Fruit fly (Drosophila melanogaster) whole organism, embryonic: ENCODE measurements around the gene CG46310.

ENCODE experiments used
- ATbp ChIP-seq: fragments of 200-800 bp; sonication (Bioruptor generic); optimal IDR thresholded peaks from 2 replicates; lab custom pipeline; 2017; ENCODE audit warnings: missing biosample characterization, mild to moderate bottlenecking, missing genetic modification characterization, missing genetic modification reagents
- Atf-2 ChIP-seq: fragments of 200-800 bp; sonication (Bioruptor generic); optimal IDR thresholded peaks from 2 replicates; lab custom pipeline; 2016; ENCODE audit warnings: missing biosample characterization, missing genetic modification characterization
- Awh ChIP-seq: fragments of 200-800 bp; sonication (Bioruptor generic); IDR thresholded peaks from 2 replicates; pipeline ENCODE4, ENCODE4 v1.3.6; 2022; ENCODE audit warnings: missing biosample characterization, missing genetic modification characterization
- BEAF-32 ChIP-seq: fragments of 200-800 bp; sonication (Bioruptor generic); optimal IDR thresholded peaks from 3 replicates; lab custom pipeline; 2017; ENCODE audit warnings: missing biosample characterization, missing genetic modification characterization, mild to moderate bottlenecking, moderate library complexity, missing genetic modification reagents
- Bdp1 ChIP-seq: fragments of 200-800 bp; sonication (Bioruptor generic); optimal IDR thresholded peaks from 3 replicates; lab custom pipeline; 2016; ENCODE audit warnings: missing biosample characterization, missing genetic modification characterization
- C15 ChIP-seq: fragments of 200-800 bp; sonication (Bioruptor generic); IDR thresholded peaks from 3 replicates; pipeline ENCODE4 v1.3.6; 2022; ENCODE audit warnings: missing biosample characterization, missing genetic modification characterization
- CG11085 ChIP-seq: fragments of 200-800 bp; sonication (Bioruptor generic); IDR thresholded peaks from 2 replicates; pipeline ENCODE4 v1.3.6; 2022; ENCODE audit warnings: missing biosample characterization, missing genetic modification characterization
- CG12769 ChIP-seq: fragments of 200-800 bp; sonication (Bioruptor generic); optimal IDR thresholded peaks from 2 replicates; lab custom pipeline; 2019; ENCODE audit warnings: missing biosample characterization, mild to moderate bottlenecking, missing genetic modification characterization, moderate library complexity
- CG15514 ChIP-seq: fragments of 200-800 bp; sonication (Bioruptor generic); optimal IDR thresholded peaks from 3 replicates; lab custom pipeline; 2017; ENCODE audit warnings: missing biosample characterization, missing genetic modification characterization, mild to moderate bottlenecking, moderate library complexity, missing genetic modification reagents
- CG16863 ChIP-seq: fragments of 200-800 bp; sonication (Bioruptor generic); optimal IDR thresholded peaks from 3 replicates; lab custom pipeline; 2016; ENCODE audit warnings: missing biosample characterization, missing genetic modification characterization
- CG17829 ChIP-seq: fragments of 200-800 bp; optimal IDR thresholded peaks from 2 replicates; lab custom pipeline; 2019; ENCODE audit warnings: missing biosample characterization, mild to moderate bottlenecking, missing genetic modification characterization, moderate library complexity
- CG18619 ChIP-seq: fragments of 200-800 bp; sonication (Bioruptor generic); optimal IDR thresholded peaks from 3 replicates; lab custom pipeline; 2017; ENCODE audit warnings: missing biosample characterization, mild to moderate bottlenecking, missing genetic modification characterization
- CG32772 ChIP-seq: fragments of 200-800 bp; sonication (Bioruptor generic); IDR thresholded peaks from 2 replicates; pipeline ENCODE4 v1.3.6; 2022; ENCODE audit warnings: missing biosample characterization, missing genetic modification characterization
- CG42726 ChIP-seq: fragments of 200-800 bp; sonication (Bioruptor generic); IDR thresholded peaks from 2 replicates; pipeline ENCODE4 v1.3.6; 2022; ENCODE audit warnings: missing biosample characterization, missing genetic modification characterization; ENCODE audit not compliant: partially characterized antibody
- CG43689 ChIP-seq: fragments of 200-800 bp; sonication (Bioruptor generic); IDR thresholded peaks from 2 replicates; pipeline ENCODE4 v1.3.6; 2022; ENCODE audit warnings: missing biosample characterization, missing genetic modification characterization
- CG8359 ChIP-seq: fragments of 200-800 bp; sonication (Bioruptor generic); optimal IDR thresholded peaks from 2 replicates; lab custom pipeline; 2017; ENCODE audit warnings: missing biosample characterization, mild to moderate bottlenecking, missing genetic modification characterization, borderline replicate concordance
- CG9215 ChIP-seq: fragments of 200-800 bp; sonication (Bioruptor generic); IDR thresholded peaks from 2 replicates; pipeline ENCODE4 v1.3.6; 2022; ENCODE audit warnings: missing biosample characterization, missing genetic modification characterization
- CG9817 ChIP-seq: fragments of 200-800 bp; sonication (Bioruptor generic); optimal IDR thresholded peaks from 2 replicates; lab custom pipeline; 2018; ENCODE audit warnings: missing biosample characterization, mild to moderate bottlenecking, missing genetic modification characterization, moderate library complexity
- CTCF ChIP-seq: fragments of 200-800 bp; sonication (Bioruptor generic); optimal IDR thresholded peaks from 2 replicates; lab custom pipeline; 2017; ENCODE audit warnings: missing biosample characterization, mild to moderate bottlenecking, missing genetic modification characterization, moderate library complexity
- Hr39 ChIP-seq: fragments of >200 bp; optimal IDR thresholded peaks from 2 replicates; lab custom pipeline; 2017
- Lhr ChIP-seq: fragments of 200-800 bp; sonication (Bioruptor generic); optimal IDR thresholded peaks from 3 replicates; lab custom pipeline; 2017; ENCODE audit warnings: mild to moderate bottlenecking, missing biosample characterization, missing genetic modification reagents, missing genetic modification characterization
- NK7.1 ChIP-seq: fragments of 200-800 bp; sonication (Bioruptor generic); optimal IDR thresholded peaks from 3 replicates; lab custom pipeline; 2016; ENCODE audit warnings: missing biosample characterization, missing genetic modification characterization
- Neu2 ChIP-seq: fragments of 200-800 bp; sonication (Bioruptor generic); optimal IDR thresholded peaks from 3 replicates; lab custom pipeline; 2016; ENCODE audit warnings: missing biosample characterization, missing genetic modification characterization, borderline replicate concordance
- Ptx1 ChIP-seq: fragments of 200-800 bp; sonication (Bioruptor generic); IDR thresholded peaks from 2 replicates; pipeline ENCODE4 v1.3.6; 2022; ENCODE audit warnings: missing biosample characterization, missing genetic modification characterization
- Rfx ChIP-seq: fragments of 200-800 bp; sonication (Bioruptor generic); IDR thresholded peaks from 2 replicates; pipeline ENCODE4 v1.3.6; 2022; ENCODE audit warnings: missing biosample characterization, missing genetic modification characterization
- Stat92E ChIP-seq, 3 experiments: fragments of >200 bp in 2 of 3; fragments of 200-800 bp in 1 of 3; sonication (Bioruptor generic) in 1 of 3; optimal IDR thresholded peaks; 2 replicates each; lab custom pipeline; 2017 to 2019; ENCODE audit warnings: missing biosample characterization in 3 of 3, missing genetic modification characterization in 3 of 3, mild to moderate bottlenecking in 1 of 3, moderate library complexity in 1 of 3
- ase ChIP-seq: fragments of 200-800 bp; sonication (Bioruptor generic); IDR thresholded peaks from 3 replicates; pipeline ENCODE4 v1.3.6; 2022; ENCODE audit warnings: missing biosample characterization, missing genetic modification characterization
- bsh ChIP-seq, 2 experiments: fragments of 200-800 bp; sonication (Bioruptor generic); optimal IDR thresholded peaks; 2 replicates each; lab custom pipeline; 2017 to 2018; ENCODE audit warnings: mild to moderate bottlenecking in 2 of 2, missing biosample characterization in 2 of 2, missing genetic modification characterization in 2 of 2, moderate library complexity in 1 of 2
- caup ChIP-seq: fragments of 200-800 bp; sonication (Bioruptor generic); optimal IDR thresholded peaks from 3 replicates; lab custom pipeline; 2017; ENCODE audit warnings: missing biosample characterization, mild to moderate bottlenecking, missing genetic modification characterization, moderate library complexity; ENCODE audit not compliant: severe bottlenecking
- chn ChIP-seq: fragments of 200-800 bp; sonication (Bioruptor generic); optimal IDR thresholded peaks from 2 replicates; lab custom pipeline; 2016; ENCODE audit warnings: missing biosample characterization, missing genetic modification characterization
- dm ChIP-seq: fragments of 200-800 bp; sonication (Bioruptor generic); optimal IDR thresholded peaks from 3 replicates; lab custom pipeline; 2016; ENCODE audit warnings: missing biosample characterization, missing genetic modification characterization
- gem ChIP-seq: fragments of 200-800 bp; sonication (Bioruptor generic); optimal IDR thresholded peaks from 2 replicates; lab custom pipeline; 2019; ENCODE audit warnings: missing biosample characterization, mild to moderate bottlenecking, missing genetic modification characterization, moderate library complexity
- gro ChIP-seq: fragments of 200-800 bp; sonication (Bioruptor generic); optimal IDR thresholded peaks from 2 replicates; lab custom pipeline; 2016; ENCODE audit warnings: missing biosample characterization, missing genetic modification characterization
- hb ChIP-seq: fragments of 200-800 bp; sonication (Bioruptor generic); IDR thresholded peaks from 3 replicates; pipeline ENCODE4 v1.3.6; 2022; ENCODE audit warnings: missing biosample characterization, missing genetic modification characterization; ENCODE audit not compliant: partially characterized antibody
- kah ChIP-seq: fragments of 200-800 bp; sonication (Bioruptor generic); optimal IDR thresholded peaks from 2 replicates; lab custom pipeline; 2018; ENCODE audit warnings: missing biosample characterization, mild to moderate bottlenecking, missing genetic modification characterization
- nerfin-1 ChIP-seq: fragments of 200-800 bp; sonication (Bioruptor generic); optimal IDR thresholded peaks from 3 replicates; lab custom pipeline; 2019; ENCODE audit warnings: missing biosample characterization, mild to moderate bottlenecking, missing genetic modification characterization, moderate library complexity
- phol ChIP-seq: fragments of 200-800 bp; sonication (Bioruptor generic); optimal IDR thresholded peaks from 3 replicates; lab custom pipeline; 2018; ENCODE audit warnings: missing biosample characterization, mild to moderate bottlenecking, missing genetic modification characterization, moderate library complexity
- pnt ChIP-seq: fragments of 200-800 bp; sonication (Bioruptor generic); optimal IDR thresholded peaks from 3 replicates; lab custom pipeline; 2016; ENCODE audit warnings: missing biosample characterization, missing genetic modification characterization
- scrt ChIP-seq: fragments of 200-800 bp; sonication (Bioruptor generic); optimal IDR thresholded peaks from 2 replicates; lab custom pipeline; 2018; ENCODE audit warnings: missing biosample characterization, mild to moderate bottlenecking, missing genetic modification characterization, moderate library complexity
- so ChIP-seq: fragments of 200-800 bp; sonication (Bioruptor generic); IDR thresholded peaks from 3 replicates; pipeline ENCODE4 v1.3.6; 2022; ENCODE audit warnings: missing biosample characterization, missing genetic modification characterization
- sqz ChIP-seq: fragments of 200-800 bp; sonication (Bioruptor generic); optimal IDR thresholded peaks from 3 replicates; lab custom pipeline; 2018; ENCODE audit warnings: missing biosample characterization, mild to moderate bottlenecking, missing genetic modification characterization
- ssp ChIP-seq: fragments of 200-800 bp; sonication (Bioruptor generic); IDR thresholded peaks from 2 replicates; pipeline ENCODE4 v1.3.6; 2022; ENCODE audit warnings: missing biosample characterization, missing genetic modification characterization
- stc ChIP-seq: fragments of 200-800 bp; sonication (Bioruptor generic); IDR thresholded peaks from 2 replicates; pipeline ENCODE4 v1.3.6; 2022; ENCODE audit warnings: missing biosample characterization, missing genetic modification characterization
- tgo ChIP-seq: fragments of 200-800 bp; sonication (Bioruptor generic); IDR thresholded peaks from 3 replicates; pipeline ENCODE4 v1.3.6; 2022; ENCODE audit warnings: missing biosample characterization, missing genetic modification characterization
- trem ChIP-seq: fragments of 200-800 bp; optimal IDR thresholded peaks from 3 replicates; lab custom pipeline; 2019; ENCODE audit warnings: missing biosample characterization, mild to moderate bottlenecking, missing genetic modification characterization, moderate library complexity

CG46310 gene

DNA sequence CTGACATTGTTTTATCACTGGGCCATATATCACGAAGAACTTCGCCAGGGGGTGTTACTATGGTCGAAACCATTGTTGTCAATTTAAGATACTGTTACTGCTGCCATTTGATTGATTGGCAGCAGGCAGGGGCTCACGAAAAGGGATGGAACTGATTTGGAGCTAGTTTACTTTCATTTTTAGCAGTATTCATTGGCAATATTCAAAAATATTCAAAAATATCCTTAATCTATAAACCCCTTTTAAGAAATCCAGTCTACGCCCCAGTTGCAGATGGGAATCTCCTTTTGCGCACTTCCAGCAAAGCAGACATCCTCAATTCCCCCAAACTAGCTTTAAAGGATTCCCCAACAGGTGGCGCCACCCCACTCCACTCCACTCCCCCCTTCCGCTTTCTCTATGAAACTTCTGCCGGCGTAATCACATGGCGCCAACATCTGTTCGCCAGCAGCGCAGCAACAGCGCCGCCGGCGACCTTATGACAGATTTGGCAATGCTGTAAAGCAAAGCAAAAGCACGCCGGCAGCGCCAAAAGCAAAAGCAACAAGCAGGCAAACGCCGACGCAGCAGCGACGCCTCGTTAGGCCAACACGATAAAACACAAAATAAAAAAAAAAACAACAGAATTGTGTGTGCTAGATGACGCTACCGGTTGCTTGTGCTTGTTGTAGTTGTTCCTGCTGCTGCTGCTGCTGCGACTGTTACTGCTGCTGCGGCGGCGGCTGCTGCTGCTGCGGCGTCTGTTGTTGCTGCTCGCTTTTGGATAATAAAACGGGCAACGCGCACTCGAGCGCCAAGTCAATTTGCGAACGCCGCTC, 6.0 kb upstream of the CG46310 start, which contains the start of gene Irk1 (continued):
- TF ChIP-seq Rfx (GFP tag; lab: Robert Waterston, UW), result peak; percentile 49
- TF ChIP-seq CG16863 (GFP tag; lab: Kevin White, UChicago), result no peak
- TF ChIP-seq stc (GFP tag; lab: Robert Waterston, UW), result no peak
- no peak for TF ChIP-seq CG9817
- TF ChIP-seq dm (GFP tag; lab: Kevin White, UChicago), result no peak
- TF ChIP-seq Bdp1 (GFP tag; lab: Kevin White, UChicago), result no peak
- TF ChIP-seq CG17829 (tag; lab: Kevin White, UChicago), result no peak
- TF ChIP-seq phol, result no peak
- TF ChIP-seq bsh (GFP tag; optimal IDR thresholded peaks at IDR 0.05; lab: Kevin White, UChicago), result no peak
- peak; percentile 9 for TF ChIP-seq CG12769 (tag; lab: Kevin White, UChicago)
- TF ChIP-seq CG8359 (GFP tag; lab: Kevin White, UChicago), result no peak
- no peak for TF ChIP-seq so (GFP tag; lab: Robert Waterston, UW)
- TF ChIP-seq C15 (GFP tag; lab: Robert Waterston, UW), result no peak
- no peak for TF ChIP-seq hb
- no peak for TF ChIP-seq nerfin-1 (tag; lab: Kevin White, UChicago)
- TF ChIP-seq Neu2 (GFP tag; lab: Kevin White, UChicago), result no peak
- no peak for TF ChIP-seq CG43689 (GFP tag; lab: Robert Waterston, UW)
- no peak for TF ChIP-seq ATbp (GFP tag; lab: Kevin White, UChicago)
- peak; percentile 31; the same call in 1 of the 2 replicates for TF ChIP-seq Ptx1 (GFP tag; lab: Robert Waterston, UW)
- no peak for TF ChIP-seq BEAF-32 (GFP tag; lab: Kevin White, UChicago)
- peak; percentile 23 for TF ChIP-seq sqz (GFP tag; lab: Kevin White, UChicago)
- TF ChIP-seq trem, result no peak
- TF ChIP-seq chn (GFP tag; lab: Kevin White, UChicago), result no peak
- TF ChIP-seq kah (GFP tag; lab: Kevin White, UChicago), result no peak
- TF ChIP-seq Stat92E (GFP tag; optimal IDR thresholded peaks at IDR 0.05; lab: Kevin White, UChicago), result no peak
- peak; percentile 51 for TF ChIP-seq scrt (GFP tag; lab: Kevin White, UChicago)
- TF ChIP-seq gem (tag; lab: Kevin White, UChicago), result peak; percentile 8
- 0 out of 2 replicates have a peak, but pooled peaks have one; percentile 5 for TF ChIP-seq CG32772
- no peak for TF ChIP-seq Atf-2
- no peak for TF ChIP-seq CG9215
- 0 out of 3 replicates have a peak, but pooled peaks have one; percentile 25 for TF ChIP-seq ase (GFP tag; lab: Robert Waterston, UW)
- TF ChIP-seq pnt (GFP tag; lab: Kevin White, UChicago), result no peak
- TF ChIP-seq CTCF (GFP tag; lab: Kevin White, UChicago), result peak; percentile 83
- no peak for TF ChIP-seq Lhr (GFP tag; lab: Kevin White, UChicago)
- no peak for TF ChIP-seq Awh (GFP tag; lab: Robert Waterston, UW)
- no peak for TF ChIP-seq tgo
- TF ChIP-seq NK7.1, result no peak
- no peak for TF ChIP-seq ssp (GFP tag; lab: Robert Waterston, UW)
- no peak for TF ChIP-seq Hr39
- no peak for TF ChIP-seq caup
- peak; percentile 46; the same call in 1 of the 2 replicates for TF ChIP-seq CG11085 (GFP tag; lab: Robert Waterston, UW)
- no peak for TF ChIP-seq CG42726 (GFP tag; lab: Robert Waterston, UW)
- TF ChIP-seq CG15514, result peak; percentile 10
- TF ChIP-seq gro, result no peak
- TF ChIP-seq CG18619 (GFP tag; lab: Kevin White, UChicago), result no peak
